Worm (Caenorhabditis elegans): ENCODE results near the gene F54H12.10.
A peak's percentile ranks its signal among the peaks of the same experiment; 100 is the strongest.

F54H12.10 gene

DNA sequence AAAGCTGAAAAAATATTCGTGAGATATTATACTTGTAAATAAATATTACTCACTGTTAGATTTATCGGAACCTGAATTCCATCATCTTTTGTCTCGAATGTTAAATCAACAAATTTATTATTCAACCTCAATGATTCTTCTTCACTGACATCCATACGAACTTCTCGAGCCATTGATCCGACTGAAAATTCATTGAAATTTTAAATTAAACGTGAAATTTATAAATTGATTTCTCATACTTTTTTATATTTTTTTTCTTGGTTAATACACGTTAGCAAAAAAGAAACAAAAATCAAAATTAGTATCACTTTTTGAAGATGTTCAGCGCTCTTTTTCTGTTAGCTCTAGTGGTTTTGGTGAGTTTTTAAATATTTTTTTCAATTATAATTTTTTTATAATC lies 38.9 kb downstream of the F54H12.10 start, which contains the start of gene C29E4.14:
TSS of gene C29E4.14 (plus strand) at position 301 of the 400 bp plus-strand sequence.
- TF ChIP-seq mes-4 (tag; optimal IDR thresholded peaks at IDR 0.05) (no peak), Y53F4B.3 (GFP tag; IDR thresholded peaks at IDR 0.05) (no peak), attf-6 (GFP tag; IDR thresholded peaks at IDR 0.05) (no peak), sptf-2 (GFP tag; optimal IDR thresholded peaks at IDR 0.05) (no peak), akir-1 (GFP tag; optimal IDR thresholded peaks at IDR 0.05) (no peak), cebp-2 (GFP tag; IDR thresholded peaks at IDR 0.05) (no peak)

DNA sequence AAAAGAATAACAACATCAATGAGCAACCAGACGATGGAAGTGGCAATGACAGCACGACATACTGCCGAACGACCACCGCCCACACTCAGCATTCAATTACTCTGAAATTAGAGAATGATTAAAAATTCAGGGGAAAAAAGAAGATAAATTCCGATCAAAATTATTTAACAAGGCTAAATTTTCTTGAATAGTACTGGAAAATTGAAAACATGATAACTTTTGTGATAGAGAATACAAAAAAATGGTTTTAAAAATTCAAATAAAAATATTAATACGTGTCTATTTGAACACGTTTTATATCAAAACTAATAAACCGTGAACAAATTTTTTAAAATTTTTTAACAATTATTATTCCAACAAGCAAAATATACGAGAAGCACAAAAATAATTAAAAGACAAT lies 41.1 kb downstream of the F54H12.10 start, which contains the start of gene gly-3:
TSS of gene gly-3 (minus strand) at position 101 of the 400 bp plus-strand sequence.
- TF ChIP-seq snpc-4 (GFP tag; optimal IDR thresholded peaks at IDR 0.05) (no peak), snpc-4 (tag; optimal IDR thresholded peaks at IDR 0.05) (no peak), T26A5.8 (tag; optimal IDR thresholded peaks at IDR 0.05) (no peak), F49E8.2 (tag; optimal IDR thresholded peaks at IDR 0.05; ENCODE audit: insufficient read depth) (no peak), ceh-100 (GFP tag; IDR thresholded peaks at IDR 0.05) (no peak), tlf-1 (GFP tag; optimal IDR thresholded peaks at IDR 0.05) (no peak), F37B4.10 (GFP tag; IDR thresholded peaks at IDR 0.05) (no peak), ztf-25 (GFP tag; IDR thresholded peaks at IDR 0.05) (no peak), repo-1 (tag; optimal IDR thresholded peaks at IDR 0.05) (no peak), let-607 (tag; optimal IDR thresholded peaks at IDR 0.05) (no peak), attf-5 (GFP tag; optimal IDR thresholded peaks at IDR 0.05) (no peak), B0035.1 (tag; optimal IDR thresholded peaks at IDR 0.05) (no peak), hsf-1 (GFP tag; IDR thresholded peaks at IDR 0.05) (no peak), ZK185.1 (tag; optimal IDR thresholded peaks at IDR 0.05; ENCODE audit: poor library complexity, severe bottlenecking) (no peak), C17E4.6 (GFP tag; IDR thresholded peaks at IDR 0.05) (no peak), Y56A3A.18 (GFP tag; IDR thresholded peaks at IDR 0.05) (no peak)

DNA sequence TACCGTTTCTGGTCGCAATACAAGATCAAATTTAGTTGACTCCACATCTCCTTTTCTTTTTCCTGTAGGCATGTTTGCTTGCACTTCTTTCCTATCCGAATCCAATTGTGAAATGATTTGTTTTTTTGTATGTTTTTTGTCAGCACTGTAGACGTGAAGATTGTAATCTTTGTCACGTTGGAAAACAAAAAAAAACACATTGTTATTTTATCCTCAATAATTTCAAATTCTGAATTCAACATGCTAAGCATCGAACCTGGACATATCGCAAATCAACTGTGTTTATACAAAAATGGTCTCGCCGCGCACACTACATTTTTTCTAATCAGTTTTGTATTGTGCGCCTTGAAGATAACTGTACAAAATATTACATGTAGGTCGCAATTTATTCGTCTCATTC lies 45.3 kb downstream of the F54H12.10 start, which contains the start of gene ZK688.12:
TSS of gene ZK688.12 (minus strand) at position 101 of the 400 bp plus-strand sequence.
- TF ChIP-seq attf-5 (GFP tag; optimal IDR thresholded peaks at IDR 0.05): no peak
- TF ChIP-seq fkh-3 (tag; optimal IDR thresholded peaks at IDR 0.05): no peak
- no peak for TF ChIP-seq dpl-1 (GFP tag; optimal IDR thresholded peaks at IDR 0.05)
- TF ChIP-seq rcor-1 (GFP tag; IDR thresholded peaks at IDR 0.05): no peak
- TF ChIP-seq bed-2 (GFP tag; IDR thresholded peaks at IDR 0.05): no peak
- no peak for TF ChIP-seq lsl-1 (GFP tag; optimal IDR thresholded peaks at IDR 0.05)
- no peak for TF ChIP-seq athp-1 (tag; optimal IDR thresholded peaks at IDR 0.05)
- no peak for TF ChIP-seq zim-3 (tag; optimal IDR thresholded peaks at IDR 0.05)
- no peak for TF ChIP-seq ceh-91 (GFP tag; IDR thresholded peaks at IDR 0.05)
- TF ChIP-seq sptf-2 (GFP tag; optimal IDR thresholded peaks at IDR 0.05): no peak
- no peak for TF ChIP-seq nhr-27 (tag; optimal IDR thresholded peaks at IDR 0.05)
- TF ChIP-seq pha-4 (tag; optimal IDR thresholded peaks at IDR 0.05): no peak
- no peak for TF ChIP-seq F52B5.7 (tag; optimal IDR thresholded peaks at IDR 0.05)
- TF ChIP-seq repo-1 (tag; optimal IDR thresholded peaks at IDR 0.05): no peak

DNA sequence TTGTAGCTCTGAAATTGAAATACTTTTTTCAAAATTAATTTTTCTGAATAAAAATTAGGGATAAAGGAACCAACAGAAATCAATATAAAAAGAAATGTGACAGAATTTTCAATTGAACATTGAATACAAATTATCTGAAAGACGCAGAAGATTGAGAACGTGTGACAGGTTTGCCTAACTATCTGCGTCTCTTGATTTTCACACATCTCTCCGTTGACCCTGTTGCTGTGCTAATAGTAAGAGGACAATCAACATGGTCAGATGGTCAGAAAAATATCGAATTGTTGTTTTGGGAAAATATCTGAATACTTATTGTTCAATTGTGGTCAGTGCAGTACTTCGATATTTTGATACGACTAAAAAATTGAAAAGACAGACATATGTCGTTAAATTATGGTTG lies 47.2 kb downstream of the F54H12.10 start, which contains the start of gene ZK688.7:
TSS of gene ZK688.7 (minus strand) at position 14 of the 400 bp plus-strand sequence.
- TF ChIP-seq bed-2 (GFP tag; IDR thresholded peaks at IDR 0.05) (no peak), snpc-1.3 (tag; optimal IDR thresholded peaks at IDR 0.05; ENCODE audit: insufficient read depth) (no peak), nhr-27 (tag; optimal IDR thresholded peaks at IDR 0.05) (no peak), dpl-1 (GFP tag; optimal IDR thresholded peaks at IDR 0.05) (no peak), F49E8.2 (tag; optimal IDR thresholded peaks at IDR 0.05; ENCODE audit: insufficient read depth) (no peak), B0035.1 (tag; optimal IDR thresholded peaks at IDR 0.05) (no peak), nhr-80 (tag; optimal IDR thresholded peaks at IDR 0.05) (peak; percentile 25), hmg-20 (GFP tag; IDR thresholded peaks at IDR 0.05) (no peak), egl-44 (GFP tag; IDR thresholded peaks at IDR 0.05) (no peak), attf-5 (GFP tag; optimal IDR thresholded peaks at IDR 0.05) (peak; percentile 68), aptf-3 (GFP tag; IDR thresholded peaks at IDR 0.05) (no peak), cebp-1 (GFP tag; IDR thresholded peaks at IDR 0.05) (no peak), cebp-1 (tag; optimal IDR thresholded peaks at IDR 0.05) (no peak), sea-2 (GFP tag; IDR thresholded peaks at IDR 0.05) (no peak), T26A5.8 (tag; optimal IDR thresholded peaks at IDR 0.05) (no peak), lsy-27 (tag; optimal IDR thresholded peaks at IDR 0.05; ENCODE audit: borderline replicate concordance, insufficient read depth) (no peak), K12H6.12 (tag; optimal IDR thresholded peaks at IDR 0.05) (no peak), hmg-1.2 (GFP tag; IDR thresholded peaks at IDR 0.05) (peak; percentile 85)
